Worm (Caenorhabditis elegans) whole organism, L1 larva: ENCODE data around the gene unc-16.

Source experiments
- C04F5.9 ChIP-seq: sonication (generic microtip); optimal IDR thresholded peaks from 2 replicates; lab custom pipeline; 2016; ENCODE audit warnings: missing genetic modification characterization, missing compliant biosample characterization
- C16A3.4 ChIP-seq: fragments of 150-350 bp; optimal IDR thresholded peaks from 2 replicates; lab custom pipeline; 2014; ENCODE audit warnings: missing biosample characterization, missing genetic modification characterization
- C34B4.2 ChIP-seq: sonication (generic microtip); optimal IDR thresholded peaks from 2 replicates; lab custom pipeline; 2017; ENCODE audit warnings: mild to moderate bottlenecking, missing genetic modification characterization, missing compliant biosample characterization
- F16B12.6 ChIP-seq: fragments of 150-350 bp; optimal IDR thresholded peaks from 2 replicates; lab custom pipeline; 2014; ENCODE audit warnings: missing biosample characterization, missing genetic modification characterization
- Y116A8C.19 ChIP-seq: sonication (generic microtip); optimal IDR thresholded peaks from 2 replicates; lab custom pipeline; 2016; ENCODE audit warnings: missing compliant biosample characterization, missing genetic modification characterization, borderline replicate concordance
- aly-2 ChIP-seq: fragments of 150-350 bp; optimal IDR thresholded peaks from 2 replicates; lab custom pipeline; 2014; ENCODE audit warnings: missing biosample characterization, missing genetic modification characterization
- ceh-82 ChIP-seq, 3 experiments: fragments of 150-350 bp in 1 of 3; sonication (generic microtip) in 2 of 3; optimal IDR thresholded peaks; 2 replicates each; lab custom pipeline; 2014 to 2017; ENCODE audit warnings: missing biosample characterization in 3 of 3, missing genetic modification characterization in 3 of 3
- ceh-88 ChIP-seq: fragments of 200-800 bp; sonication (Bioruptor generic); IDR thresholded peaks from 2 replicates; pipeline ENCODE4 v1.3.6; 2022; ENCODE audit warnings: missing genetic modification characterization, missing compliant biosample characterization
- ceh-90 ChIP-seq: sonication (generic microtip); optimal IDR thresholded peaks from 2 replicates; lab custom pipeline; 2016; ENCODE audit warnings: missing genetic modification characterization, missing compliant biosample characterization
- ces-1 ChIP-seq: fragments of 150-350 bp; optimal IDR thresholded peaks from 2 replicates; lab custom pipeline; 2014; ENCODE audit warnings: missing biosample characterization, missing genetic modification reagents, missing genetic modification characterization
- dsc-1 ChIP-seq: sonication (generic microtip); optimal IDR thresholded peaks from 2 replicates; lab custom pipeline; 2016; ENCODE audit warnings: mild to moderate bottlenecking, missing genetic modification characterization, missing compliant biosample characterization
- efl-1 ChIP-seq, 4 experiments: fragments of 150-350 bp; optimal IDR thresholded peaks in 3 of 4; peaks in 1 of 4; 1 replicate in 1 of 4; 2 replicates in 3 of 4; lab custom pipeline; 2014; ENCODE audit warnings: missing biosample characterization in 2 of 4, missing genetic modification characterization in 2 of 4, missing genetic modification reagents in 2 of 4
- egl-13 ChIP-seq: sonication (generic microtip); optimal IDR thresholded peaks from 2 replicates; lab custom pipeline; 2016; ENCODE audit warnings: missing genotype, missing genetic modification reagents, missing genetic modification characterization, missing compliant biosample characterization
- egl-27 ChIP-seq, 2 experiments: fragments of 150-350 bp in 1 of 2; sonication (generic microtip); optimal IDR thresholded peaks; 3 replicates each; lab custom pipeline; 2017 to 2018; ENCODE audit warnings: missing biosample characterization in 2 of 2, missing genetic modification characterization in 2 of 2, missing genetic modification reagents in 2 of 2
- elt-2 ChIP-seq: sonication (generic microtip); optimal IDR thresholded peaks from 2 replicates; lab custom pipeline; 2016; ENCODE audit warnings: missing genetic modification characterization, mild to moderate bottlenecking, inconsistent platforms, missing compliant biosample characterization, missing genetic modification reagents
- elt-3 ChIP-seq, 6 experiments: fragments of 150-350 bp in 1 of 6; sonication (generic microtip); optimal IDR thresholded peaks; 2 replicates each; lab custom pipeline; 2017 to 2018; ENCODE audit warnings: missing biosample characterization in 6 of 6, missing genetic modification characterization in 6 of 6, inconsistent platforms in 1 of 6
- ets-5 ChIP-seq: fragments of 200-800 bp; sonication (Bioruptor generic); IDR thresholded peaks from 2 replicates; pipeline ENCODE4 v1.3.6; 2022; ENCODE audit warnings: missing genetic modification characterization, missing compliant biosample characterization
- fkh-10 ChIP-seq: sonication (generic microtip); optimal IDR thresholded peaks from 2 replicates; lab custom pipeline; 2017; ENCODE audit warnings: missing biosample characterization, missing genetic modification reagents, missing genetic modification characterization
- fkh-8 ChIP-seq: sonication (generic microtip); optimal IDR thresholded peaks from 2 replicates; lab custom pipeline; 2016; ENCODE audit warnings: mild to moderate bottlenecking, missing genetic modification characterization, missing compliant biosample characterization
- fos-1 ChIP-seq: fragments of 150-350 bp; optimal IDR thresholded peaks from 2 replicates; lab custom pipeline; 2014; ENCODE audit warnings: missing biosample characterization, missing genetic modification characterization
- grh-1 ChIP-seq: fragments of 200-800 bp; sonication (Bioruptor generic); IDR thresholded peaks from 2 replicates; pipeline ENCODE4 v1.3.6; 2022; ENCODE audit warnings: missing genetic modification reagents, missing genetic modification characterization, missing compliant biosample characterization
- isw-1 ChIP-seq: fragments of 200-800 bp; sonication (Bioruptor generic); IDR thresholded peaks from 2 replicates; pipeline ENCODE4 v1.3.6; 2022; ENCODE audit warnings: missing genetic modification characterization, missing compliant biosample characterization
- jun-1 ChIP-seq: fragments of 150-350 bp; optimal IDR thresholded peaks from 2 replicates; lab custom pipeline; 2014; ENCODE audit warnings: missing biosample characterization, missing genetic modification reagents, missing genetic modification characterization
- lin-15B ChIP-seq: fragments of 150-350 bp; sonication (generic microtip); optimal IDR thresholded peaks from 3 replicates; lab custom pipeline; 2014; ENCODE audit warnings: missing biosample characterization, missing genetic modification characterization
- lin-35 ChIP-seq, 2 experiments: fragments of 150-350 bp; optimal IDR thresholded peaks; 2 replicates each; lab custom pipeline; 2014; ENCODE audit warnings: missing biosample characterization in 2 of 2, missing genetic modification characterization in 2 of 2, missing genetic modification reagents in 2 of 2
- lir-3 ChIP-seq: sonication (generic microtip); optimal IDR thresholded peaks from 2 replicates; lab custom pipeline; 2016; ENCODE audit warnings: mild to moderate bottlenecking, missing genetic modification characterization, moderate library complexity, missing compliant biosample characterization; ENCODE audit not compliant: poor library complexity
- lsy-2 ChIP-seq, 2 experiments: fragments of 150-350 bp; optimal IDR thresholded peaks; 2 replicates each; lab custom pipeline; 2014; ENCODE audit warnings: missing biosample characterization in 2 of 2, missing genetic modification characterization in 2 of 2
- mab-9 ChIP-seq: fragments of 200-800 bp; sonication (Bioruptor generic); IDR thresholded peaks from 2 replicates; pipeline ENCODE4 v1.3.6; 2022; ENCODE audit warnings: missing genetic modification reagents, missing genetic modification characterization, missing compliant biosample characterization
- mdl-1 ChIP-seq, 2 experiments: fragments of 150-350 bp; optimal IDR thresholded peaks; 2 replicates each; lab custom pipeline; 2014 to 2017; ENCODE audit warnings: missing biosample characterization in 2 of 2, missing genetic modification characterization in 2 of 2, inconsistent platforms in 1 of 2
- mep-1 ChIP-seq: fragments of 150-350 bp; optimal IDR thresholded peaks from 2 replicates; lab custom pipeline; 2014; ENCODE audit warnings: missing biosample characterization, missing genetic modification characterization
- nhr-12 ChIP-seq: sonication (generic microtip); optimal IDR thresholded peaks from 2 replicates; lab custom pipeline; 2017; ENCODE audit warnings: missing biosample characterization, missing genetic modification characterization
- nhr-19 ChIP-seq: fragments of 200-800 bp; sonication (Bioruptor generic); conservative IDR thresholded peaks from 2 replicates; pipeline ENCODE4 v1.3.6; 2022; ENCODE audit warnings: missing genetic modification characterization, missing compliant biosample characterization
- nhr-237 ChIP-seq: fragments of 150-350 bp; optimal IDR thresholded peaks from 2 replicates; lab custom pipeline; 2014; ENCODE audit warnings: missing biosample characterization, missing genetic modification characterization
- nhr-28 ChIP-seq: fragments of 150-350 bp; optimal IDR thresholded peaks from 2 replicates; lab custom pipeline; 2014; ENCODE audit warnings: missing biosample characterization, missing genetic modification characterization
- nhr-47 ChIP-seq: sonication (generic microtip); optimal IDR thresholded peaks from 2 replicates; lab custom pipeline; 2016; ENCODE audit warnings: mild to moderate bottlenecking, missing genetic modification characterization, moderate library complexity, missing compliant biosample characterization
- nhr-71 ChIP-seq: sonication (generic microtip); optimal IDR thresholded peaks from 2 replicates; lab custom pipeline; 2016; ENCODE audit warnings: mild to moderate bottlenecking, missing genetic modification characterization, moderate library complexity, missing compliant biosample characterization
- nhr-76 ChIP-seq: sonication (generic microtip); optimal IDR thresholded peaks from 2 replicates; lab custom pipeline; 2017; ENCODE audit warnings: missing biosample characterization, missing genetic modification characterization
- nhr-77 ChIP-seq: fragments of 150-350 bp; optimal IDR thresholded peaks from 2 replicates; lab custom pipeline; 2014; ENCODE audit warnings: missing biosample characterization, missing genetic modification characterization
- pax-3 ChIP-seq: fragments of 200-800 bp; sonication (Bioruptor generic); optimal IDR thresholded peaks from 2 replicates; lab custom pipeline; 2018; ENCODE audit warnings: mild to moderate bottlenecking, missing genetic modification characterization, moderate library complexity, missing compliant biosample characterization
- rnt-1 ChIP-seq: sonication (generic microtip); optimal IDR thresholded peaks from 2 replicates; lab custom pipeline; 2016; ENCODE audit warnings: mild to moderate bottlenecking, missing genetic modification characterization, moderate library complexity, missing compliant biosample characterization
- skn-1 ChIP-seq: fragments of 150-350 bp; optimal IDR thresholded peaks from 2 replicates; lab custom pipeline; 2014; ENCODE audit warnings: missing biosample characterization, missing genetic modification characterization
- snpc-4 ChIP-seq: fragments of 150-350 bp; optimal IDR thresholded peaks from 2 replicates; lab custom pipeline; 2014; ENCODE audit warnings: missing biosample characterization, missing genetic modification characterization
- sptf-1 ChIP-seq: fragments of 150-350 bp; optimal IDR thresholded peaks from 2 replicates; lab custom pipeline; 2014; ENCODE audit warnings: missing biosample characterization, missing genetic modification characterization
- sup-37 ChIP-seq: fragments of 200-800 bp; sonication (Bioruptor generic); optimal IDR thresholded peaks from 2 replicates; lab custom pipeline; 2018; ENCODE audit warnings: mild to moderate bottlenecking, missing genetic modification characterization, missing compliant biosample characterization
- tbx-2 ChIP-seq: sonication (generic microtip); optimal IDR thresholded peaks from 2 replicates; lab custom pipeline; 2016; ENCODE audit warnings: missing genetic modification characterization, missing compliant biosample characterization
- unc-130 ChIP-seq: fragments of 150-350 bp; optimal IDR thresholded peaks from 2 replicates; lab custom pipeline; 2017; ENCODE audit warnings: missing biosample characterization, missing genetic modification characterization, inconsistent platforms
- unc-86 ChIP-seq: sonication (generic microtip); optimal IDR thresholded peaks from 2 replicates; lab custom pipeline; 2016; ENCODE audit warnings: missing genetic modification characterization, missing compliant biosample characterization
- unc-98 ChIP-seq: fragments of 200-800 bp; sonication (Bioruptor generic); IDR thresholded peaks from 2 replicates; pipeline ENCODE4 v1.3.6; 2022; ENCODE audit warnings: missing genetic modification characterization, missing compliant biosample characterization
- xbp-1 ChIP-seq: sonication (generic microtip); optimal IDR thresholded peaks from 2 replicates; lab custom pipeline; 2016; ENCODE audit warnings: missing genetic modification characterization, missing compliant biosample characterization
- zag-1 ChIP-seq: fragments of 150-350 bp; optimal IDR thresholded peaks from 2 replicates; lab custom pipeline; 2014; ENCODE audit warnings: missing biosample characterization, missing genetic modification characterization
- zip-4 ChIP-seq: fragments of 200-800 bp; sonication (Bioruptor generic); optimal IDR thresholded peaks from 2 replicates; lab custom pipeline; 2018; ENCODE audit warnings: mild to moderate bottlenecking, missing genetic modification characterization, moderate library complexity, missing compliant biosample characterization

The unc-16 gene

DNA sequence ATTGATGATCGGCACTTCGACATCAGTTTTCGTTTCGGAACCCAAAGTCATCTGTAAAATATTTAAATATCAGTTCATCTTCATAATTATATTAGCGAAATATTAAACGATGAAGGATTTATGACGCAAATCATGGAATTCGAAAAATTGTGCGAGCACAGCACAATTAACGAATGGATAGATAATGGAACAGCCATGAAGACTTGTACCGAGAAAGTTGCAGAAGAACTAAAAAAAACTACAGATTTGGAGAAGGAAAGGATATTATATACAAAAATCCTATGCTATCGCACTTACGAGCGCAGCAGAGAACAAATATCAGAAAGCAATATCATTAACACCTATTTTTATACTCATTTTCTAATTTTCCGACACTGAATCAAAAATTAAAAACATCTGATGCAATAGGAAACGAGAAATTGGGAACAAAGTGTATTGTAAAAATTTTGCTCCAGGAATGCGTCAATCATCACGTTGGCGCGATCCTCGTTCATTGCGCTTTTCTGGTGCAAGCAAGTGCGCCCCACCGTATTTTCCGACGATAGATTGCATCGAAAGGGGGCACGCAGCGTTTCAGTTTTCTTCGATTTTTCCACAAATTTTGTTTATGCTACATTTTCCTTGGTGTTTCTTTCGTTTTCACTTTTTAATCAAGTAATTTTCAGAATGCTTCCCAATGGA is 24.5 kb upstream of the unc-16 start, which contains the start of the genes clu-1 and prp-40 (continued):
- TF ChIP-seq nhr-47 (tag; lab: Kevin White, UChicago): peak; percentile 93
- peak; percentile 94 for TF ChIP-seq nhr-71 (tag; lab: Kevin White, UChicago)
- peak in 1 of 2 experiments; percentile 83 for TF ChIP-seq mdl-1 (tag; optimal IDR thresholded peaks at IDR 0.05; lab: Kevin White, UChicago)
- peak; percentile 98 for TF ChIP-seq dsc-1 (tag; lab: Kevin White, UChicago)
- TF ChIP-seq isw-1 (GFP tag; lab: Robert Waterston, UW): peak; percentile 88
- TF ChIP-seq ceh-90 (tag; lab: Kevin White, UChicago): no peak
- no peak for TF ChIP-seq zag-1 (tag; lab: Kevin White, UChicago)
- peak; percentile 33 for TF ChIP-seq sup-37 (GFP tag; lab: Kevin White, UChicago)
- TF ChIP-seq nhr-76 (tag; lab: Kevin White, UChicago): no peak
- peak; percentile 58 for TF ChIP-seq pax-3
- peak; percentile 71 for TF ChIP-seq egl-13
- peak; percentile 72 for TF ChIP-seq F16B12.6 (tag; lab: Kevin White, UChicago)
- TF ChIP-seq unc-98 (GFP tag; lab: Robert Waterston, UW): no peak
- peak; percentile 95 for TF ChIP-seq rnt-1 (tag; lab: Kevin White, UChicago)
- peak; percentile 88 for TF ChIP-seq unc-86 (tag; lab: Kevin White, UChicago)
- TF ChIP-seq nhr-19 (GFP tag; lab: Robert Waterston, UW): peak; percentile 89
- TF ChIP-seq C04F5.9 (tag; lab: Kevin White, UChicago): peak; percentile 70
- TF ChIP-seq xbp-1 (tag; lab: Kevin White, UChicago): peak; percentile 90
- TF ChIP-seq grh-1 (GFP tag; lab: Robert Waterston, UW): peak; percentile 78
- TF ChIP-seq nhr-237 (tag; lab: Kevin White, UChicago): peak; percentile 55
- no peak for TF ChIP-seq Y116A8C.19 (tag; lab: Kevin White, UChicago)
- peak in 3 of 6 experiments; percentile 21 to 86 (median 68) for TF ChIP-seq elt-3 (tag; optimal IDR thresholded peaks at IDR 0.05; lab: Kevin White, UChicago)
- TF ChIP-seq tbx-2 (tag; lab: Kevin White, UChicago): peak; percentile 92
- peak; percentile 76 for TF ChIP-seq mab-9
- TF ChIP-seq nhr-28 (tag; lab: Kevin White, UChicago): no peak
- TF ChIP-seq ets-5: no peak
- peak; percentile 88 for TF ChIP-seq unc-130 (tag; lab: Kevin White, UChicago)
- TF ChIP-seq lin-15B (tag; lab: Kevin White, UChicago): peak; percentile 93
- TF ChIP-seq fos-1 (tag; lab: Kevin White, UChicago): peak; percentile 86
- peak; percentile 78 for TF ChIP-seq snpc-4 (tag; lab: Kevin White, UChicago)
- TF ChIP-seq fkh-8 (tag; lab: Kevin White, UChicago): peak; percentile 86
- no peak for TF ChIP-seq sptf-1 (tag; lab: Kevin White, UChicago)
- TF ChIP-seq nhr-77 (tag; lab: Kevin White, UChicago): peak; percentile 81
- TF ChIP-seq C34B4.2 (tag; lab: Kevin White, UChicago): no peak
- peak; percentile 78 for TF ChIP-seq skn-1
- peak; percentile 89 for TF ChIP-seq mep-1
- peak; percentile 65 for TF ChIP-seq lir-3 (tag; lab: Kevin White, UChicago)
- TF ChIP-seq lin-35 (GFP tag; optimal IDR thresholded peaks at IDR 0.05; lab: Kevin White, UChicago): peak; percentile 90 to 93
- TF ChIP-seq ces-1 (GFP tag; lab: Kevin White, UChicago): no peak
- TF ChIP-seq fkh-10: peak; percentile 57
- peak; percentile 90 to 92 (median 92) for TF ChIP-seq ceh-82 (tag; optimal IDR thresholded peaks at IDR 0.05; lab: Kevin White, UChicago)
- TF ChIP-seq jun-1 (tag; lab: Kevin White, UChicago): peak; percentile 81
- peak; percentile 56 for TF ChIP-seq elt-2 (tag; lab: Kevin White, UChicago)
- no peak for TF ChIP-seq nhr-12
- TF ChIP-seq aly-2 (tag; lab: Kevin White, UChicago): peak; percentile 83
- TF ChIP-seq lsy-2 (tag; optimal IDR thresholded peaks at IDR 0.05; lab: Kevin White, UChicago): peak; percentile 94 to 96
- TF ChIP-seq C16A3.4 (tag; lab: Kevin White, UChicago): peak; percentile 94
- TF ChIP-seq egl-27 (tag; optimal IDR thresholded peaks at IDR 0.05; lab: Kevin White, UChicago): no peak
- TF ChIP-seq efl-1 (optimal IDR thresholded peaks at IDR 0.05; lab: Kevin White, UChicago): peak; percentile 88 to 89
- peak; percentile 82 to 98 for TF ChIP-seq efl-1 (GFP tag; optimal IDR thresholded peaks at IDR 0.05 in 1 of 2; lab: Kevin White, UChicago)
- TF ChIP-seq zip-4 (GFP tag; lab: Kevin White, UChicago): peak; percentile 52
- no peak for TF ChIP-seq ceh-88 (GFP tag; lab: Robert Waterston, UW)
